Fruit fly (Drosophila melanogaster) whole organism, embryonic: ENCODE data around the gene cue.

ENCODE experiments used
- B-H1 ChIP-seq: fragments of 200-800 bp; sonication (Bioruptor generic); IDR thresholded peaks from 3 replicates; pipeline ENCODE4 v1.3.6; 2022; ENCODE audit warnings: missing biosample characterization, missing genetic modification characterization
- CG10267 ChIP-seq: fragments of 200-800 bp; sonication (Bioruptor generic); optimal IDR thresholded peaks from 2 replicates; lab custom pipeline; 2018; ENCODE audit warnings: missing biosample characterization, mild to moderate bottlenecking, missing genetic modification characterization, moderate library complexity
- CG10366 ChIP-seq: fragments of 200-800 bp; sonication (Bioruptor generic); IDR thresholded peaks from 2 replicates; pipeline ENCODE4 v1.3.6; 2022; ENCODE audit warnings: missing biosample characterization, missing genetic modification characterization
- CG10462 ChIP-seq: fragments of 200-800 bp; sonication (Bioruptor generic); optimal IDR thresholded peaks from 2 replicates; lab custom pipeline; 2016; ENCODE audit warnings: missing biosample characterization, missing genetic modification characterization
- CG13424 ChIP-seq: fragments of 200-800 bp; sonication (Bioruptor generic); optimal IDR thresholded peaks from 2 replicates; lab custom pipeline; 2019; ENCODE audit warnings: missing biosample characterization, mild to moderate bottlenecking, missing genetic modification characterization, moderate library complexity
- CG14667 ChIP-seq: fragments of 200-800 bp; sonication (Bioruptor generic); IDR thresholded peaks from 2 replicates; pipeline ENCODE4 v1.3.6; 2022; ENCODE audit warnings: missing biosample characterization, missing genetic modification characterization
- CG14965 ChIP-seq: fragments of 200-800 bp; sonication (Bioruptor generic); optimal IDR thresholded peaks from 2 replicates; lab custom pipeline; 2016; ENCODE audit warnings: missing biosample characterization, missing genetic modification characterization, borderline replicate concordance
- CG15073 ChIP-seq: fragments of 200-800 bp; sonication (Bioruptor generic); optimal IDR thresholded peaks from 2 replicates; lab custom pipeline; 2016; ENCODE audit warnings: missing biosample characterization, missing genetic modification characterization
- CG17802 ChIP-seq: fragments of 200-800 bp; sonication (Bioruptor generic); optimal IDR thresholded peaks from 2 replicates; lab custom pipeline; 2018; ENCODE audit warnings: missing biosample characterization, mild to moderate bottlenecking, missing genetic modification characterization, moderate library complexity
- CG18599 ChIP-seq: fragments of 200-800 bp; sonication (Bioruptor generic); optimal IDR thresholded peaks from 3 replicates; lab custom pipeline; 2017; ENCODE audit warnings: missing biosample characterization, missing genetic modification characterization, mild to moderate bottlenecking, moderate library complexity, missing genetic modification reagents
- CG18619 ChIP-seq: fragments of 200-800 bp; sonication (Bioruptor generic); optimal IDR thresholded peaks from 3 replicates; lab custom pipeline; 2017; ENCODE audit warnings: missing biosample characterization, mild to moderate bottlenecking, missing genetic modification characterization
- CG3065 ChIP-seq: fragments of 200-800 bp; sonication (Bioruptor generic); optimal IDR thresholded peaks from 2 replicates; lab custom pipeline; 2016; ENCODE audit warnings: missing biosample characterization, missing genetic modification characterization
- CG32532 ChIP-seq: fragments of 200-800 bp; sonication (Bioruptor generic); IDR thresholded peaks from 2 replicates; pipeline ENCODE4 v1.3.6; 2022; ENCODE audit warnings: missing biosample characterization, missing genetic modification characterization
- CG4617 ChIP-seq: fragments of 200-800 bp; sonication (Bioruptor generic); optimal IDR thresholded peaks from 3 replicates; lab custom pipeline; 2016; ENCODE audit warnings: missing biosample characterization, missing genetic modification characterization, borderline replicate concordance
- CG5953 ChIP-seq: fragments of 200-800 bp; sonication (Bioruptor generic); IDR thresholded peaks from 2 replicates; pipeline ENCODE4 v1.3.6; 2022; ENCODE audit warnings: missing biosample characterization, missing genetic modification characterization
- CG6683 ChIP-seq: fragments of 200-800 bp; sonication (Bioruptor generic); optimal IDR thresholded peaks from 2 replicates; lab custom pipeline; 2017; ENCODE audit warnings: missing biosample characterization, mild to moderate bottlenecking, missing genetic modification characterization, missing genetic modification reagents
- CG8089 ChIP-seq: fragments of 200-800 bp; sonication (Bioruptor generic); optimal IDR thresholded peaks from 3 replicates; lab custom pipeline; 2016; ENCODE audit warnings: missing biosample characterization, missing genetic modification characterization
- CG8290 ChIP-seq, 3 experiments: fragments of 200-800 bp; sonication (Bioruptor generic); optimal IDR thresholded peaks; 2 replicates each; lab custom pipeline; 2016 to 2019; ENCODE audit warnings: missing biosample characterization in 3 of 3, missing genetic modification characterization in 3 of 3, mild to moderate bottlenecking in 2 of 3, moderate library complexity in 1 of 3
- CG8388 ChIP-seq: fragments of 200-800 bp; sonication (Bioruptor generic); optimal IDR thresholded peaks from 2 replicates; lab custom pipeline; 2019; ENCODE audit warnings: missing biosample characterization, mild to moderate bottlenecking, missing genetic modification characterization, moderate library complexity
- CTCF ChIP-seq: fragments of 200-800 bp; sonication (Bioruptor generic); optimal IDR thresholded peaks from 2 replicates; lab custom pipeline; 2017; ENCODE audit warnings: missing biosample characterization, mild to moderate bottlenecking, missing genetic modification characterization, moderate library complexity
- Dfd ChIP-seq, 2 experiments: fragments of >200 bp; optimal IDR thresholded peaks; 2 replicates each; lab custom pipeline; 2017; ENCODE audit warnings: missing biosample characterization in 2 of 2, missing genetic modification characterization in 2 of 2
- E2f2 ChIP-seq: fragments of 200-800 bp; sonication (Bioruptor generic); IDR thresholded peaks from 2 replicates; pipeline ENCODE4 v1.3.6; 2022; ENCODE audit warnings: missing biosample characterization, missing genetic modification characterization
- Hmx ChIP-seq: fragments of 200-800 bp; sonication (Bioruptor generic); optimal IDR thresholded peaks from 2 replicates; lab custom pipeline; 2016; ENCODE audit warnings: missing biosample characterization, missing genetic modification characterization
- Hr78 ChIP-seq, 2 experiments: fragments of 200-800 bp in 1 of 2; fragments of >200 bp in 1 of 2; sonication (Bioruptor generic) in 1 of 2; optimal IDR thresholded peaks; 2 replicates each; lab custom pipeline; 2017 to 2019; ENCODE audit warnings: missing biosample characterization in 2 of 2, missing genetic modification characterization in 2 of 2, mild to moderate bottlenecking in 1 of 2, moderate library complexity in 1 of 2
- Lim3 ChIP-seq: fragments of 200-800 bp; sonication (Bioruptor generic); IDR thresholded peaks from 2 replicates; pipeline ENCODE4 v1.3.6; 2022; ENCODE audit warnings: missing biosample characterization, missing genetic modification characterization
- Myb ChIP-seq: fragments of 200-800 bp; sonication (Bioruptor generic); optimal IDR thresholded peaks from 2 replicates; lab custom pipeline; 2016; ENCODE audit warnings: missing biosample characterization, missing genetic modification characterization
- Six4 ChIP-seq: fragments of 200-800 bp; sonication (Bioruptor generic); optimal IDR thresholded peaks from 2 replicates; lab custom pipeline; 2016; ENCODE audit warnings: missing biosample characterization, missing genetic modification characterization
- ara ChIP-seq: fragments of 200-800 bp; sonication (Bioruptor generic); IDR thresholded peaks from 2 replicates; pipeline ENCODE4 v1.3.6; 2022; ENCODE audit warnings: missing biosample characterization, missing genetic modification characterization
- crc ChIP-seq: fragments of 200-800 bp; sonication (Bioruptor generic); optimal IDR thresholded peaks from 2 replicates; lab custom pipeline; 2016; ENCODE audit warnings: missing biosample characterization, missing genetic modification characterization
- dm ChIP-seq: fragments of 200-800 bp; sonication (Bioruptor generic); optimal IDR thresholded peaks from 3 replicates; lab custom pipeline; 2016; ENCODE audit warnings: missing biosample characterization, missing genetic modification characterization
- emc ChIP-seq: fragments of 200-800 bp; sonication (Bioruptor generic); optimal IDR thresholded peaks from 2 replicates; lab custom pipeline; 2016; ENCODE audit warnings: missing biosample characterization, missing genetic modification characterization
- fd64A ChIP-seq: fragments of 200-800 bp; sonication (Bioruptor generic); optimal IDR thresholded peaks from 3 replicates; lab custom pipeline; 2018; ENCODE audit warnings: missing biosample characterization, mild to moderate bottlenecking, missing genetic modification characterization
- fu2 ChIP-seq: fragments of 200-800 bp; sonication (Bioruptor generic); optimal IDR thresholded peaks from 2 replicates; lab custom pipeline; 2016; ENCODE audit warnings: missing biosample characterization, missing genetic modification characterization
- grn ChIP-seq: fragments of 200-800 bp; sonication (Bioruptor generic); optimal IDR thresholded peaks from 3 replicates; lab custom pipeline; 2017; ENCODE audit warnings: missing biosample characterization, missing genetic modification characterization
- her ChIP-seq: fragments of 200-800 bp; sonication (Bioruptor generic); optimal IDR thresholded peaks from 2 replicates; lab custom pipeline; 2016; ENCODE audit warnings: missing biosample characterization, missing genetic modification characterization
- hkb ChIP-seq, 2 experiments: fragments of 200-800 bp in 1 of 2; fragments of >200 bp in 1 of 2; sonication (Bioruptor generic) in 1 of 2; IDR thresholded peaks in 1 of 2; optimal IDR thresholded peaks in 1 of 2; 2 replicates each; pipeline versions ENCODE4 v1.3.6 to Lab custom; 2017 to 2022; ENCODE audit warnings: missing biosample characterization in 1 of 2, missing genetic modification characterization in 1 of 2
- klu ChIP-seq: fragments of 200-800 bp; sonication (Bioruptor generic); IDR thresholded peaks from 2 replicates; pipeline ENCODE4 v1.3.6; 2022; ENCODE audit warnings: missing biosample characterization, missing genetic modification characterization
- lola ChIP-seq, 3 experiments: fragments of >200 bp in 2 of 3; fragments of 200-800 bp in 1 of 3; sonication (Bioruptor generic) in 1 of 3; optimal IDR thresholded peaks; 2 replicates each; lab custom pipeline; 2017 to 2019; ENCODE audit warnings: missing biosample characterization in 3 of 3, missing genetic modification characterization in 3 of 3, mild to moderate bottlenecking in 1 of 3, moderate library complexity in 1 of 3
- mld ChIP-seq: fragments of 200-800 bp; sonication (Bioruptor generic); IDR thresholded peaks from 3 replicates; pipeline ENCODE4 v1.3.6; 2022; ENCODE audit warnings: missing biosample characterization, missing genetic modification characterization; ENCODE audit not compliant: partially characterized antibody
- p53 ChIP-seq: fragments of 200-800 bp; sonication (Bioruptor generic); optimal IDR thresholded peaks from 2 replicates; lab custom pipeline; 2016; ENCODE audit warnings: missing biosample characterization, missing genetic modification characterization
- psq ChIP-seq: fragments of 200-800 bp; sonication (Bioruptor generic); optimal IDR thresholded peaks from 2 replicates; lab custom pipeline; 2017; ENCODE audit warnings: missing biosample characterization, missing genetic modification characterization
- seq ChIP-seq: fragments of 200-800 bp; sonication (Bioruptor generic); IDR thresholded peaks from 2 replicates; pipeline ENCODE4 v1.3.6; 2022; ENCODE audit warnings: missing biosample characterization, missing genetic modification characterization
- tin ChIP-seq: fragments of 200-800 bp; sonication (Bioruptor generic); optimal IDR thresholded peaks from 3 replicates; lab custom pipeline; 2016; ENCODE audit warnings: missing biosample characterization, missing genetic modification characterization
- tll ChIP-seq, 2 experiments: fragments of 200-800 bp in 1 of 2; fragments of >200 bp in 1 of 2; sonication (Bioruptor generic) in 1 of 2; optimal IDR thresholded peaks; 2 replicates each; lab custom pipeline; 2017 to 2019; ENCODE audit warnings: missing biosample characterization in 2 of 2, missing genetic modification characterization in 2 of 2, mild to moderate bottlenecking in 1 of 2, moderate library complexity in 1 of 2
- tna ChIP-seq: fragments of 200-800 bp; sonication (Bioruptor generic); IDR thresholded peaks from 2 replicates; pipeline ENCODE4 v1.3.6; 2022; ENCODE audit warnings: missing biosample characterization, missing genetic modification characterization; ENCODE audit not compliant: partially characterized antibody
- toy ChIP-seq: fragments of 200-800 bp; sonication (Bioruptor generic); IDR thresholded peaks from 2 replicates; pipeline ENCODE4 v1.3.6; 2022; ENCODE audit warnings: missing biosample characterization, missing genetic modification characterization
- unc-4 ChIP-seq: fragments of 200-800 bp; sonication (Bioruptor generic); IDR thresholded peaks from 2 replicates; pipeline ENCODE4 v1.3.6; 2022; ENCODE audit warnings: missing biosample characterization, missing genetic modification characterization; ENCODE audit not compliant: partially characterized antibody
- vfl ChIP-seq: fragments of 200-800 bp; sonication (Bioruptor generic); optimal IDR thresholded peaks from 2 replicates; lab custom pipeline; 2016; ENCODE audit warnings: missing biosample characterization, missing genetic modification characterization
- yki ChIP-seq: fragments of >200 bp; optimal IDR thresholded peaks from 3 replicates; lab custom pipeline; 2018

Gene cue

dm6 chr3L:1558178-1558788 lies 41.2 kb upstream of the cue start, which contains the start of the genes Pex10 and CG12099 (continued):
- no peak for TF ChIP-seq CG14965
- peak; percentile 87 for TF ChIP-seq Six4 (GFP tag; lab: Kevin White, UChicago)
- TF ChIP-seq CG10462, result peak; percentile 73
- TF ChIP-seq crc (GFP tag; lab: Kevin White, UChicago), result no peak
- peak; percentile 83 for TF ChIP-seq CG18619
- peak; percentile 85 for TF ChIP-seq CG8388 (GFP tag; lab: Kevin White, UChicago)
- peak; percentile 72; the same call in 1 of the 2 replicates for TF ChIP-seq seq (GFP tag; lab: Robert Waterston, UW)
- peak; percentile 41 for TF ChIP-seq fd64A (GFP tag; lab: Kevin White, UChicago)
- no peak for TF ChIP-seq Hr78 (GFP tag; optimal IDR thresholded peaks at IDR 0.05; lab: Kevin White, UChicago)
- peak; percentile 90 for TF ChIP-seq klu (GFP tag; lab: Robert Waterston, UW)
- TF ChIP-seq tna (GFP tag; lab: Robert Waterston, UW), result peak; percentile 79
- peak; percentile 80; the same call in 2 of the 3 replicates for TF ChIP-seq mld (GFP tag; lab: Robert Waterston, UW)
- TF ChIP-seq Lim3 (GFP tag; lab: Robert Waterston, UW), result peak; percentile 72
- TF ChIP-seq CG5953 (GFP tag; lab: Robert Waterston, UW), result peak; percentile 68
- TF ChIP-seq Myb (GFP tag; lab: Kevin White, UChicago), result peak; percentile 38
- TF ChIP-seq Hmx (GFP tag; lab: Kevin White, UChicago), result no peak
- peak; percentile 90 for TF ChIP-seq CG8290 (GFP tag; optimal IDR thresholded peaks at IDR 0.05; lab: Kevin White, UChicago)
- peak in 1 of 2 experiments; percentile 74 for TF ChIP-seq CG8290 (tag; optimal IDR thresholded peaks at IDR 0.05; lab: Kevin White, UChicago)
- TF ChIP-seq grn (GFP tag; lab: Kevin White, UChicago), result peak; percentile 74
- peak; percentile 96 for TF ChIP-seq unc-4 (GFP tag; lab: Robert Waterston, UW)
- no peak for TF ChIP-seq her
- TF ChIP-seq emc, result peak; percentile 21
- peak; percentile 87 for TF ChIP-seq CG14667
- TF ChIP-seq fu2, result peak; percentile 52
- peak; percentile 36 for TF ChIP-seq p53 (GFP tag; lab: Kevin White, UChicago)
- no peak for TF ChIP-seq CG8089 (GFP tag; lab: Kevin White, UChicago)
- peak; percentile 89 for TF ChIP-seq CG18599 (GFP tag; lab: Kevin White, UChicago)
- TF ChIP-seq CG17802 (tag; lab: Kevin White, UChicago), result peak; percentile 45
- peak; percentile 59 for TF ChIP-seq CG6683
- peak in 1 of 3 experiments; percentile 89 for TF ChIP-seq lola (GFP tag; optimal IDR thresholded peaks at IDR 0.05; lab: Kevin White, UChicago)
- no peak for TF ChIP-seq CTCF (GFP tag; lab: Kevin White, UChicago)
- TF ChIP-seq hkb (optimal IDR thresholded peaks at IDR 0.05; lab: Kevin White, UChicago), result peak; percentile 68
- TF ChIP-seq hkb (GFP tag; IDR thresholded peaks at IDR 0.05; lab: Robert Waterston, UW), result peak; percentile 87
- TF ChIP-seq CG3065 (GFP tag; lab: Kevin White, UChicago), result peak; percentile 74
- TF ChIP-seq vfl (GFP tag; lab: Kevin White, UChicago), result peak; percentile 76
- TF ChIP-seq CG15073 (GFP tag; lab: Kevin White, UChicago), result peak; percentile 48
- TF ChIP-seq Dfd (GFP tag; optimal IDR thresholded peaks at IDR 0.05; lab: Kevin White, UChicago), result no peak
- TF ChIP-seq CG10267 (tag; lab: Kevin White, UChicago), result peak; percentile 100
- TF ChIP-seq CG10366 (GFP tag; lab: Robert Waterston, UW), result peak; percentile 92
- peak; percentile 91 for TF ChIP-seq tin
- TF ChIP-seq dm (GFP tag; lab: Kevin White, UChicago), result peak; percentile 61
- TF ChIP-seq toy (GFP tag; lab: Robert Waterston, UW), result peak; percentile 48; the same call in 1 of the 2 replicates
- peak; percentile 86 for TF ChIP-seq CG4617 (GFP tag; lab: Kevin White, UChicago)
- peak; percentile 92 for TF ChIP-seq CG13424 (tag; lab: Kevin White, UChicago)
- TF ChIP-seq psq, result peak; percentile 72
- TF ChIP-seq ara, result peak; percentile 87
- peak; percentile 84 for TF ChIP-seq B-H1
- TF ChIP-seq CG32532, result peak; percentile 95
- peak; percentile 71 for TF ChIP-seq E2f2 (GFP tag; lab: Robert Waterston, UW)
- no peak for TF ChIP-seq yki (lab: Kevin White, UChicago)
- TF ChIP-seq tll (GFP tag; optimal IDR thresholded peaks at IDR 0.05; lab: Kevin White, UChicago), result peak; percentile 20 to 70
